Fruit fly (Drosophila melanogaster) whole organism, embryonic: ENCODE results near the gene CG31800.

ENCODE experiments used
- Aef1 ChIP-seq: fragments of 200-800 bp; sonication (Bioruptor generic); IDR thresholded peaks from 3 replicates; pipeline ENCODE4 v1.3.6; 2022; ENCODE audit warnings: missing biosample characterization, missing genetic modification characterization
- B-H2 ChIP-seq: fragments of 200-800 bp; sonication (Bioruptor generic); optimal IDR thresholded peaks from 2 replicates; lab custom pipeline; 2018; ENCODE audit warnings: missing biosample characterization, mild to moderate bottlenecking, missing genetic modification characterization
- BtbVII ChIP-seq: fragments of 200-800 bp; sonication (Bioruptor generic); optimal IDR thresholded peaks from 3 replicates; lab custom pipeline; 2017; ENCODE audit warnings: missing biosample characterization, mild to moderate bottlenecking, missing genetic modification characterization
- CG12659 ChIP-seq: fragments of 200-800 bp; sonication (Bioruptor generic); optimal IDR thresholded peaks from 3 replicates; lab custom pipeline; 2017; ENCODE audit warnings: mild to moderate bottlenecking, missing biosample characterization, missing genetic modification reagents, missing genetic modification characterization
- CG13287 ChIP-seq: fragments of 200-800 bp; sonication (Bioruptor generic); IDR thresholded peaks from 2 replicates; pipeline ENCODE4 v1.3.6; 2022; ENCODE audit warnings: missing biosample characterization, missing genetic modification characterization; ENCODE audit not compliant: partially characterized antibody
- CG13624 ChIP-seq: fragments of 200-800 bp; sonication (Bioruptor generic); optimal IDR thresholded peaks from 2 replicates; lab custom pipeline; 2016; ENCODE audit warnings: missing biosample characterization, missing genetic modification characterization
- CG14710 ChIP-seq: fragments of 200-800 bp; sonication (Bioruptor generic); optimal IDR thresholded peaks from 3 replicates; lab custom pipeline; 2019; ENCODE audit warnings: missing biosample characterization, mild to moderate bottlenecking, missing genetic modification characterization, moderate library complexity
- CG1602 ChIP-seq: fragments of 200-800 bp; sonication (Bioruptor generic); optimal IDR thresholded peaks from 3 replicates; lab custom pipeline; 2016; ENCODE audit warnings: missing biosample characterization, missing genetic modification characterization
- CG17361 ChIP-seq: fragments of 200-800 bp; sonication (Bioruptor generic); IDR thresholded peaks from 3 replicates; pipeline ENCODE4 v1.3.6; 2022; ENCODE audit warnings: missing biosample characterization, missing genetic modification characterization
- CG17568 ChIP-seq: fragments of 200-800 bp; sonication (Bioruptor generic); optimal IDR thresholded peaks from 2 replicates; lab custom pipeline; 2018; ENCODE audit warnings: missing biosample characterization, mild to moderate bottlenecking, missing genetic modification characterization, moderate library complexity
- CG18619 ChIP-seq: fragments of 200-800 bp; sonication (Bioruptor generic); optimal IDR thresholded peaks from 3 replicates; lab custom pipeline; 2017; ENCODE audit warnings: missing biosample characterization, mild to moderate bottlenecking, missing genetic modification characterization
- CG2116 ChIP-seq: fragments of 200-800 bp; sonication (Bioruptor generic); optimal IDR thresholded peaks from 3 replicates; lab custom pipeline; 2018; ENCODE audit warnings: missing biosample characterization, mild to moderate bottlenecking, missing genetic modification characterization
- CG30431 ChIP-seq: fragments of 200-800 bp; sonication (Bioruptor generic); optimal IDR thresholded peaks from 2 replicates; lab custom pipeline; 2017; ENCODE audit warnings: missing biosample characterization, missing genetic modification characterization
- CG32772 ChIP-seq: fragments of 200-800 bp; sonication (Bioruptor generic); IDR thresholded peaks from 2 replicates; pipeline ENCODE4 v1.3.6; 2022; ENCODE audit warnings: missing biosample characterization, missing genetic modification characterization
- CG34422 ChIP-seq: fragments of 200-800 bp; sonication (Bioruptor generic); IDR thresholded peaks from 3 replicates; pipeline ENCODE4 v1.3.6; 2022; ENCODE audit warnings: missing biosample characterization, missing genetic modification characterization
- CG4424 ChIP-seq: fragments of 200-800 bp; sonication (Bioruptor generic); optimal IDR thresholded peaks from 3 replicates; lab custom pipeline; 2016; ENCODE audit warnings: missing biosample characterization, missing genetic modification characterization
- CG7745 ChIP-seq: fragments of 200-800 bp; sonication (Bioruptor generic); optimal IDR thresholded peaks from 2 replicates; lab custom pipeline; 2018; ENCODE audit warnings: missing biosample characterization, mild to moderate bottlenecking, missing genetic modification characterization, moderate library complexity
- CG8765 ChIP-seq: fragments of 200-800 bp; sonication (Bioruptor generic); IDR thresholded peaks from 2 replicates; pipeline ENCODE4 v1.3.6; 2022; ENCODE audit warnings: missing biosample characterization, missing genetic modification characterization
- CrebB ChIP-seq: fragments of 200-800 bp; sonication (Bioruptor generic); optimal IDR thresholded peaks from 3 replicates; lab custom pipeline; 2018; ENCODE audit warnings: missing biosample characterization, mild to moderate bottlenecking, missing genetic modification characterization
- Deaf1 ChIP-seq: fragments of 200-800 bp; optimal IDR thresholded peaks from 3 replicates; lab custom pipeline; 2019; ENCODE audit warnings: missing biosample characterization, mild to moderate bottlenecking, missing genetic modification characterization, moderate library complexity
- Dip3 ChIP-seq: fragments of 200-800 bp; sonication (Bioruptor generic); optimal IDR thresholded peaks from 3 replicates; lab custom pipeline; 2016; ENCODE audit warnings: missing biosample characterization, missing genetic modification characterization
- Dll ChIP-seq: fragments of 200-800 bp; sonication (Bioruptor generic); IDR thresholded peaks from 4 replicates; pipeline ENCODE4 v1.3.6; 2022; ENCODE audit warnings: missing biosample characterization, missing genetic modification characterization; ENCODE audit not compliant: partially characterized antibody
- Doc2 ChIP-seq: fragments of 200-800 bp; sonication (Bioruptor generic); IDR thresholded peaks from 2 replicates; pipeline ENCODE4 v1.3.6; 2022; ENCODE audit warnings: missing biosample characterization, missing genetic modification characterization
- Dp ChIP-seq: fragments of 200-800 bp; sonication (Bioruptor generic); optimal IDR thresholded peaks from 2 replicates; lab custom pipeline; 2018; ENCODE audit warnings: missing biosample characterization, mild to moderate bottlenecking, missing genetic modification characterization, moderate library complexity
- E2f2 ChIP-seq: fragments of 200-800 bp; sonication (Bioruptor generic); IDR thresholded peaks from 2 replicates; pipeline ENCODE4 v1.3.6; 2022; ENCODE audit warnings: missing biosample characterization, missing genetic modification characterization
- Elba2 ChIP-seq: fragments of 200-800 bp; sonication (Bioruptor generic); optimal IDR thresholded peaks from 3 replicates; lab custom pipeline; 2016; ENCODE audit warnings: missing biosample characterization, missing genetic modification characterization
- Ets65A ChIP-seq: fragments of 200-800 bp; sonication (Bioruptor generic); peaks from one replicate; lab custom pipeline; 2016; ENCODE audit warnings: missing biosample characterization, missing genetic modification characterization
- HmgZ ChIP-seq: fragments of 200-800 bp; sonication (Bioruptor generic); optimal IDR thresholded peaks from 2 replicates; lab custom pipeline; 2018; ENCODE audit warnings: missing biosample characterization, mild to moderate bottlenecking, missing genetic modification characterization
- Hmr ChIP-seq: fragments of 200-800 bp; sonication (Bioruptor generic); optimal IDR thresholded peaks from 3 replicates; lab custom pipeline; 2017; ENCODE audit warnings: mild to moderate bottlenecking, missing biosample characterization, missing genetic modification reagents, missing genetic modification characterization
- Hr39 ChIP-seq: fragments of >200 bp; optimal IDR thresholded peaks from 2 replicates; lab custom pipeline; 2017
- Hsf ChIP-seq: fragments of 200-800 bp; sonication (Bioruptor generic); optimal IDR thresholded peaks from 3 replicates; lab custom pipeline; 2016; ENCODE audit warnings: missing biosample characterization, missing genetic modification characterization
- MBD-R2 ChIP-seq: fragments of 200-800 bp; sonication (Bioruptor generic); IDR thresholded peaks from 2 replicates; pipeline ENCODE4 v1.3.6; 2022; ENCODE audit warnings: missing biosample characterization, missing genetic modification characterization
- MTF-1 ChIP-seq: fragments of 200-800 bp; sonication (Bioruptor generic); optimal IDR thresholded peaks from 2 replicates; lab custom pipeline; 2018; ENCODE audit warnings: missing biosample characterization, mild to moderate bottlenecking, missing genetic modification characterization, borderline replicate concordance
- Meics ChIP-seq: fragments of 200-800 bp; sonication (Bioruptor generic); optimal IDR thresholded peaks from 2 replicates; lab custom pipeline; 2017; ENCODE audit warnings: missing biosample characterization, mild to moderate bottlenecking, missing genetic modification characterization
- Side ChIP-seq: fragments of 200-800 bp; sonication (Bioruptor generic); optimal IDR thresholded peaks from 2 replicates; lab custom pipeline; 2016; ENCODE audit warnings: missing biosample characterization, missing genetic modification characterization
- Six4 ChIP-seq: fragments of 200-800 bp; sonication (Bioruptor generic); optimal IDR thresholded peaks from 2 replicates; lab custom pipeline; 2016; ENCODE audit warnings: missing biosample characterization, missing genetic modification characterization
- Sry-δ ChIP-seq: fragments of 200-800 bp; sonication (Bioruptor generic); optimal IDR thresholded peaks from 2 replicates; lab custom pipeline; 2016; ENCODE audit warnings: missing biosample characterization, missing genetic modification characterization
- ash1 ChIP-seq: fragments of 200-800 bp; sonication (Bioruptor generic); optimal IDR thresholded peaks from 2 replicates; lab custom pipeline; 2018; ENCODE audit warnings: missing biosample characterization, mild to moderate bottlenecking, missing genetic modification characterization
- chm ChIP-seq: fragments of 200-800 bp; sonication (Bioruptor generic); IDR thresholded peaks from 2 replicates; pipeline ENCODE4 v1.3.6; 2022; ENCODE audit warnings: missing biosample characterization, missing genetic modification characterization
- dm ChIP-seq: fragments of 200-800 bp; sonication (Bioruptor generic); optimal IDR thresholded peaks from 3 replicates; lab custom pipeline; 2016; ENCODE audit warnings: missing biosample characterization, missing genetic modification characterization
- ems ChIP-seq: fragments of 200-800 bp; sonication (Bioruptor generic); optimal IDR thresholded peaks from 3 replicates; lab custom pipeline; 2016; ENCODE audit warnings: missing biosample characterization, missing genetic modification characterization
- gsb-n ChIP-seq: fragments of 200-800 bp; sonication (Bioruptor generic); optimal IDR thresholded peaks from 3 replicates; lab custom pipeline; 2018; ENCODE audit warnings: missing biosample characterization, mild to moderate bottlenecking, missing genetic modification characterization
- inv ChIP-seq: fragments of 200-800 bp; sonication (Bioruptor generic); IDR thresholded peaks from 2 replicates; pipeline ENCODE4 v1.3.6; 2022; ENCODE audit warnings: missing biosample characterization, missing genetic modification characterization; ENCODE audit not compliant: partially characterized antibody
- kni ChIP-seq: fragments of 200-800 bp; sonication (Bioruptor generic); optimal IDR thresholded peaks from 3 replicates; lab custom pipeline; 2017; ENCODE audit warnings: mild to moderate bottlenecking, missing biosample characterization, missing genetic modification reagents, missing genetic modification characterization
- knrl ChIP-seq: fragments of 200-800 bp; sonication (Bioruptor generic); IDR thresholded peaks from 3 replicates; pipeline ENCODE4 v1.3.6; 2022; ENCODE audit warnings: missing biosample characterization, missing genetic modification characterization; ENCODE audit not compliant: partially characterized antibody
- pfk ChIP-seq: fragments of 200-800 bp; sonication (Bioruptor generic); optimal IDR thresholded peaks from 2 replicates; lab custom pipeline; 2018; ENCODE audit warnings: missing biosample characterization, mild to moderate bottlenecking, missing genetic modification characterization, moderate library complexity
- sens ChIP-seq: fragments of 200-800 bp; sonication (Bioruptor generic); peaks from one replicate; lab custom pipeline; 2016; ENCODE audit warnings: missing biosample characterization, missing genetic modification characterization
- sima ChIP-seq: fragments of 200-800 bp; sonication (Bioruptor generic); optimal IDR thresholded peaks from 2 replicates; lab custom pipeline; 2016; ENCODE audit warnings: missing biosample characterization, missing genetic modification characterization
- sisA ChIP-seq: fragments of 200-800 bp; sonication (Bioruptor generic); IDR thresholded peaks from 2 replicates; pipeline ENCODE4 v1.3.6; 2022; ENCODE audit warnings: missing biosample characterization, missing genetic modification characterization
- sug ChIP-seq: fragments of 200-800 bp; optimal IDR thresholded peaks from 2 replicates; lab custom pipeline; 2019; ENCODE audit warnings: missing biosample characterization, mild to moderate bottlenecking, missing genetic modification characterization, moderate library complexity
- trh ChIP-seq: fragments of 200-800 bp; sonication (Bioruptor generic); optimal IDR thresholded peaks from 2 replicates; lab custom pipeline; 2016; ENCODE audit warnings: missing biosample characterization, missing genetic modification characterization

CG31800 gene

dm6 chr2L:19053860-19054515 is 19.6 kb upstream of the CG31800 start, which contains the start of gene CG10492 (continued):
- peak; percentile 36 for TF ChIP-seq CrebB
- TF ChIP-seq sug (tag; lab: Kevin White, UChicago) = peak; percentile 49
- TF ChIP-seq MTF-1 = peak; percentile 25
- TF ChIP-seq Hsf (GFP tag; lab: Kevin White, UChicago) = no peak
- no peak for TF ChIP-seq chm
- no peak; the same call in 2 of the 3 replicates for TF ChIP-seq Aef1 (GFP tag; lab: Robert Waterston, UW)
- 0 out of 4 replicates have a peak, but pooled peaks have one; percentile 39 for TF ChIP-seq Dll (GFP tag; lab: Robert Waterston, UW)
- TF ChIP-seq CG8765 (GFP tag; lab: Robert Waterston, UW) = peak; percentile 19; the same call in 1 of the 2 replicates
- peak; percentile 92 for TF ChIP-seq kni (GFP tag; lab: Kevin White, UChicago)
- peak; percentile 54 for TF ChIP-seq CG13287
- peak; percentile 29 for TF ChIP-seq sens
- peak; percentile 20 for TF ChIP-seq Elba2 (GFP tag; lab: Kevin White, UChicago)
- peak; percentile 12 for TF ChIP-seq Dip3
- TF ChIP-seq CG4424 (GFP tag; lab: Kevin White, UChicago) = no peak
- TF ChIP-seq Meics = no peak
- peak; percentile 83 for TF ChIP-seq CG34422 (GFP tag; lab: Robert Waterston, UW)
- no peak for TF ChIP-seq sima
- peak; percentile 80 for TF ChIP-seq Ets65A (GFP tag; lab: Kevin White, UChicago)
- TF ChIP-seq ash1 (GFP tag; lab: Kevin White, UChicago) = no peak
- TF ChIP-seq HmgZ = peak; percentile 15
- no peak for TF ChIP-seq gsb-n (tag; lab: Kevin White, UChicago)
- TF ChIP-seq BtbVII = no peak
- TF ChIP-seq CG12659 = peak; percentile 68
- peak; percentile 63 for TF ChIP-seq CG2116 (GFP tag; lab: Kevin White, UChicago)
- TF ChIP-seq Side (GFP tag; lab: Kevin White, UChicago) = no peak
- no peak for TF ChIP-seq Doc2 (GFP tag; lab: Robert Waterston, UW)
- TF ChIP-seq E2f2 = peak; percentile 94
- TF ChIP-seq knrl = 0 out of 3 replicates have a peak, but pooled peaks have one; percentile 33
- TF ChIP-seq B-H2 (GFP tag; lab: Kevin White, UChicago) = no peak
- no peak for TF ChIP-seq pfk (GFP tag; lab: Kevin White, UChicago)
- TF ChIP-seq CG32772 = no peak
- peak; percentile 60 for TF ChIP-seq dm
- TF ChIP-seq trh (GFP tag; lab: Kevin White, UChicago) = no peak
- TF ChIP-seq Dp (GFP tag; lab: Kevin White, UChicago) = peak; percentile 93
- TF ChIP-seq MBD-R2 (GFP tag; lab: Robert Waterston, UW) = peak; percentile 54
- TF ChIP-seq CG18619 (GFP tag; lab: Kevin White, UChicago) = no peak
- TF ChIP-seq Hmr (GFP tag; lab: Kevin White, UChicago) = peak; percentile 19
- peak; percentile 52 for TF ChIP-seq Sry-δ
- no peak for TF ChIP-seq Six4 (GFP tag; lab: Kevin White, UChicago)
- no peak for TF ChIP-seq ems (GFP tag; lab: Kevin White, UChicago)
- no peak for TF ChIP-seq CG17568 (GFP tag; lab: Kevin White, UChicago)
- no peak for TF ChIP-seq CG30431 (GFP tag; lab: Kevin White, UChicago)
- TF ChIP-seq CG1602 = no peak
- peak; percentile 10 for TF ChIP-seq Deaf1
- TF ChIP-seq CG14710 = peak; percentile 87
- TF ChIP-seq CG7745 (tag; lab: Kevin White, UChicago) = no peak
- no peak for TF ChIP-seq CG13624 (GFP tag; lab: Kevin White, UChicago)
- no peak for TF ChIP-seq inv (GFP tag; lab: Robert Waterston, UW)
- TF ChIP-seq CG17361 (GFP tag; lab: Robert Waterston, UW) = peak; percentile 23; the same call in 1 of the 3 replicates
- no peak for TF ChIP-seq sisA
- TF ChIP-seq Hr39 (lab: Kevin White, UChicago) = no peak
